Worm (Caenorhabditis elegans): ENCODE measurements around the gene trm-2A.

trm-2A gene

DNA sequence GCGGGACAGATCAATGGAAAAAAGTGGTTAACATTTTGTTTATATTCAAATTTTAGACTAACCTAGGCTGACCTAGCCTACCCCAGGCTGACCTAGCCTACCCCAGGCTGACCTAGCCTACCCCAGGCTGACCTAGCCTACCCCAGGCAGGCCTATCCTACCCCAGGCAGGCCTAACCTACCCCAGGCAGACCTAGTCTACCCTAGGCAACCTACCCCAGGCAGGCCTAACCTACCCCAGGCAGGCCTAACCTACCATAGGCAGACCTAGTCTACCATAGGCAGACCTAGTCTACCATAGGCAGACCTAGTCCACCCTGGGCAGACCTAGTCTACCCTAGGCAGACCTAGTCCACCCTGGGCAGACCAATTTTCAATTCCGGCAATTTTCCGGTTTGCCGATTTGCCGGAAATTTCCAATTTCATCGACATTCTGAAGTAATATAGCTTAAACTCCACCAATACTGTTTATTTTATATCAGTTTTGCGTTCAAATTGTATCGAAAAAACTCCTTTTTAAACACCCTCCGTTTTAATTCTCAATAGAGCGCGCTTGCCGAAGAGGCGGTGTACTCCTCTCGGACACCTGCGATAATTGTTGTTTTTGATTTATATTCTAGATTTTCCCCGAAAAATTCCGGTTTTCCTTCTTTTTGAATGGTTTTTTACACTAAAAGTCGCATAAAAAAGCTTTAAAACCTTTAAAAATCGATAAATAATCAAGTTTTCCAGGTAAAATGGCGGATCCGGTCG, at the start of gene trm-2A:
Gene trm-2A, plus strand, starts transcription at position 732 of the 752 bp plus-strand sequence.
- TF ChIP-seq sem-2 (GFP tag; optimal IDR thresholded peaks at IDR 0.05), result no peak
- no peak for TF ChIP-seq flh-1 (GFP tag; optimal IDR thresholded peaks at IDR 0.05)
- peak; percentile 50 for TF ChIP-seq ces-1 (GFP tag; optimal IDR thresholded peaks at IDR 0.05)
- TF ChIP-seq cnd-1 (tag; optimal IDR thresholded peaks at IDR 0.05), result no peak
- peak; percentile 38 for TF ChIP-seq ceh-39 (tag; optimal IDR thresholded peaks at IDR 0.05)
- TF ChIP-seq mls-2 (tag; optimal IDR thresholded peaks at IDR 0.05), result no peak
- peak; percentile 63 for TF ChIP-seq pha-4 (tag; optimal IDR thresholded peaks at IDR 0.05)
- TF ChIP-seq sptf-1 (tag; optimal IDR thresholded peaks at IDR 0.05), result no peak
- no peak for TF ChIP-seq nhr-12 (tag; optimal IDR thresholded peaks at IDR 0.05)
- TF ChIP-seq ztf-11 (tag; optimal IDR thresholded peaks at IDR 0.05), result no peak
- TF ChIP-seq ceh-43 (GFP tag; optimal IDR thresholded peaks at IDR 0.05), result no peak
- TF ChIP-seq drap-1 (GFP tag; optimal IDR thresholded peaks at IDR 0.05), result no peak
- TF ChIP-seq nhr-2 (tag; optimal IDR thresholded peaks at IDR 0.05), result no peak
- TF ChIP-seq lin-32 (GFP tag; optimal IDR thresholded peaks at IDR 0.05), result no peak
- no peak for TF ChIP-seq elt-1 (tag; optimal IDR thresholded peaks at IDR 0.05; ENCODE audit: borderline replicate concordance, insufficient read depth)
- TF ChIP-seq nhr-237 (tag; optimal IDR thresholded peaks at IDR 0.05), result peak; percentile 37
- TF ChIP-seq snpc-4 (tag; optimal IDR thresholded peaks at IDR 0.05), result no peak
- no peak for TF ChIP-seq unc-39 (tag; optimal IDR thresholded peaks at IDR 0.05)
- TF ChIP-seq lsy-2 (tag; optimal IDR thresholded peaks at IDR 0.05), result peak; percentile 51
- no peak for TF ChIP-seq nhr-76 (tag; optimal IDR thresholded peaks at IDR 0.05)
- no peak for TF ChIP-seq ceh-83 (GFP tag; optimal IDR thresholded peaks at IDR 0.05)
- no peak for TF ChIP-seq M03D4.4 (tag; optimal IDR thresholded peaks at IDR 0.05)
- TF ChIP-seq mab-5 (tag; optimal IDR thresholded peaks at IDR 0.05), result no peak
- no peak for TF ChIP-seq ham-2 (GFP tag; optimal IDR thresholded peaks at IDR 0.05)
- TF ChIP-seq mep-1 (tag; optimal IDR thresholded peaks at IDR 0.05), result peak; percentile 81
- TF ChIP-seq tbx-8 (GFP tag; optimal IDR thresholded peaks at IDR 0.05), result no peak
- no peak for TF ChIP-seq blmp-1 (tag; optimal IDR thresholded peaks at IDR 0.05)
- no peak for TF ChIP-seq nhr-28 (tag; optimal IDR thresholded peaks at IDR 0.05)
- no peak for TF ChIP-seq zip-8 (tag; optimal IDR thresholded peaks at IDR 0.05)
- peak; percentile 17 for TF ChIP-seq hlh-1 (tag; optimal IDR thresholded peaks at IDR 0.05)
- TF ChIP-seq unc-120 (tag; optimal IDR thresholded peaks at IDR 0.05; ENCODE audit: poor library complexity, severe bottlenecking), result peak; percentile 4
- no peak for TF ChIP-seq unc-62 (GFP tag; optimal IDR thresholded peaks at IDR 0.05)
- TF ChIP-seq lin-13 (tag; optimal IDR thresholded peaks at IDR 0.05), result peak; percentile 59
- no peak for TF ChIP-seq bed-3 (GFP tag; optimal IDR thresholded peaks at IDR 0.05)
- TF ChIP-seq elt-3 (tag; optimal IDR thresholded peaks at IDR 0.05), result no peak

DNA sequence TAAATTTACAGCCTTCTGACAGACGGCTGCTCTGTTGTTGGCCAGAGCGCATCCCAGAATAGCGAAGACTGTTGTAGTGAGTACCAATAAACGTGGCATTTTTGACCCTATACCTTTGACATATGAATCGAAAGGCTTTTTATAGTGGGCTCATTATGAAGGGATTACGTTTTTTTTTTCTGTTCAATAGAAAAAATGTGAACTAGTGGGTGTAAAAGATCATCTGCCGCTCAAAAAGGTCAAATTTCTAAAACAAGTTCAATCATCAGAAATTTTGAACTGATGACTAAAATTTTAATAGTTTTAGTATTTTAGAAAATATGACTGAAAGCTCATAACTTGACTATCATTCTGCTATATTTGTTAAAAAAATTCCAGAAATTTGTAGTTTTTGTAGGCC, 49.8 kb upstream of the trm-2A start, which contains the start of gene K09C6.9:
Gene K09C6.9, minus strand, starts transcription at position 101 of the 400 bp plus-strand sequence.
- TF ChIP-seq ztf-11 (tag; optimal IDR thresholded peaks at IDR 0.05), result no peak
- TF ChIP-seq mab-5 (tag; optimal IDR thresholded peaks at IDR 0.05), result no peak
- no peak for TF ChIP-seq snpc-4 (tag; optimal IDR thresholded peaks at IDR 0.05)
- TF ChIP-seq lin-32 (GFP tag; optimal IDR thresholded peaks at IDR 0.05), result no peak
- no peak for TF ChIP-seq blmp-1 (tag; optimal IDR thresholded peaks at IDR 0.05)
- no peak for TF ChIP-seq nhr-237 (tag; optimal IDR thresholded peaks at IDR 0.05)
- TF ChIP-seq bed-3 (GFP tag; optimal IDR thresholded peaks at IDR 0.05), result no peak
- no peak for TF ChIP-seq unc-120 (tag; optimal IDR thresholded peaks at IDR 0.05; ENCODE audit: poor library complexity, severe bottlenecking)

DNA sequence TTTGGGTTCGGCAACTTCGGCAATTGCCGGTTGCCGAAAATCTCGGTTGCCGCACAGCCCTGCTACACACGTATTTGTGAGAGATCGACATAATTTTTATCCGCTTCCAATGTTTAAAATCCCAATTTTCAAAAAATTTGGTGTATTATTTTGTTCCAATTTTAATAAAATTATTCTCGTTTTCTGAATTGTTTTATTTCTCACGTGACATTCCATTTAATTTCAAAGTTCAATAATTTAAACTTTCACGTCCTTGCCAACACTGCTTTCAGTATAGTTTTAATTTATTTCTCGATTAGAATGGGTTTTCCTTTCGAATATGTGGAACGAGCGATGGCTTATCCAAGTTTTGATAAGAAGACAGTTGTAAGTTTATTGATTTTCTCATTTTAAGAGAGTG, 48.2 kb upstream of the trm-2A start, which contains the start of gene K09C6.2:
Gene K09C6.2, plus strand, starts transcription at position 301 of the 400 bp plus-strand sequence.
- TF ChIP-seq elt-3 (tag; optimal IDR thresholded peaks at IDR 0.05) (no peak), M03D4.4 (tag; optimal IDR thresholded peaks at IDR 0.05) (no peak), lin-13 (tag; optimal IDR thresholded peaks at IDR 0.05) (no peak), mab-5 (tag; optimal IDR thresholded peaks at IDR 0.05) (no peak)
